Worm (Caenorhabditis elegans) whole organism, L4 larva: ENCODE data around the gene F41G3.3.

Source experiments
- lin-1 ChIP-seq: fragments of 200-800 bp; sonication (Bioruptor generic); IDR thresholded peaks from 2 replicates; pipeline ENCODE4 v1.3.6; 2022; ENCODE audit warnings: missing genetic modification reagents, missing genetic modification characterization, missing compliant biosample characterization
- lin-13 ChIP-seq: fragments of 150-350 bp; optimal IDR thresholded peaks from 2 replicates; lab custom pipeline; 2014; ENCODE audit warnings: missing biosample characterization, missing genetic modification reagents, missing genetic modification characterization
- nhr-102 ChIP-seq: sonication (generic microtip); optimal IDR thresholded peaks from 2 replicates; lab custom pipeline; 2016; ENCODE audit warnings: mild to moderate bottlenecking, missing genetic modification characterization, moderate library complexity, missing compliant biosample characterization
- spr-1 ChIP-seq: sonication (generic microtip); optimal IDR thresholded peaks from 2 replicates; lab custom pipeline; 2016; ENCODE audit warnings: mild to moderate bottlenecking, missing genetic modification characterization, missing compliant biosample characterization

DNA sequence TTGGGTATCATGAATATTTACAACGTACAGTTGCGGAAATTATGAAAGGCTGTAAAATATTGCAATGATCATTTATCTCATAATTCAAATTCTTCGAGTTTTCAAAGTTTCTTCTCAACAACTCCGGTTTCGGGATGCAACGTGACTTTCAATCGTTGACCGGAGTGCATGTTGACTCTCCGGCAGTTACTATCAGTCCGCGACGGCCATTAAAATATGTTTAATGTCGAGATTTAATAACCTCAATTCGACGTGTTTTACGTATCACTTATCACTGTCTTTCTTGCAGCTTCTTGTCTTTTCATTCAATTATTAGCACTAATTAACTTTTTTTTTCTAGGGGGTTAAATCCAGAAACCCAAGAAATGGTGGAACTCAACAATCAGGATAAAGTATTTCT is 38.1 kb upstream of the F41G3.3 start, which contains the start of gene tsp-10:
- TF ChIP-seq lin-1 (GFP tag; lab: Robert Waterston, UW) (no peak), lin-13 (no peak), spr-1 (tag; lab: Kevin White, UChicago) (no peak), nhr-102 (tag; lab: Kevin White, UChicago) (no peak)
